Worm (Caenorhabditis elegans) whole organism, young adult: ENCODE measurements around the gene T10F2.2.

Source experiments
- B0019.2 ChIP-seq: fragments of 200-800 bp; sonication (Bioruptor generic); conservative IDR thresholded peaks from 2 replicates; pipeline ENCODE4 v1.3.6; 2022; ENCODE audit warnings: missing genetic modification reagents, missing genetic modification characterization, missing compliant biosample characterization
- B0261.1 ChIP-seq: sonication (generic microtip); optimal IDR thresholded peaks from 2 replicates; lab custom pipeline; 2016; ENCODE audit warnings: mild to moderate bottlenecking, missing genetic modification characterization, moderate library complexity, missing compliant biosample characterization
- F10E7.11 ChIP-seq: sonication (generic microtip); optimal IDR thresholded peaks from 2 replicates; lab custom pipeline; 2017; ENCODE audit warnings: mild to moderate bottlenecking, missing genetic modification characterization, moderate library complexity, missing compliant biosample characterization
- F22D6.2 ChIP-seq: sonication (generic microtip); optimal IDR thresholded peaks from 2 replicates; lab custom pipeline; 2016; ENCODE audit warnings: mild to moderate bottlenecking, missing genetic modification characterization, missing compliant biosample characterization
- F39B2.1 ChIP-seq: fragments of 200-800 bp; sonication (Bioruptor generic); IDR thresholded peaks from 2 replicates; pipeline ENCODE4 v1.3.6; 2022; ENCODE audit warnings: missing genetic modification reagents, missing genetic modification characterization, missing compliant biosample characterization
- F49E8.2 ChIP-seq: sonication (generic microtip); optimal IDR thresholded peaks from 3 replicates; lab custom pipeline; 2017; ENCODE audit warnings: missing genetic modification characterization, mild to moderate bottlenecking, missing compliant biosample characterization, antibody characterized with exemption, moderate library complexity; ENCODE audit not compliant: insufficient read depth
- F57C9.4 ChIP-seq: sonication (generic microtip); optimal IDR thresholded peaks from 2 replicates; lab custom pipeline; 2017; ENCODE audit warnings: mild to moderate bottlenecking, missing genetic modification characterization, missing compliant biosample characterization
- T26A5.8 ChIP-seq: sonication (generic microtip); optimal IDR thresholded peaks from 2 replicates; lab custom pipeline; 2016; ENCODE audit warnings: missing genetic modification characterization, missing compliant biosample characterization
- Y67H2A.10 ChIP-seq: fragments of 200-800 bp; sonication (Bioruptor generic); conservative IDR thresholded peaks from 2 replicates; pipeline ENCODE4 v1.3.6; 2022; ENCODE audit warnings: missing genetic modification reagents, missing genetic modification characterization, missing compliant biosample characterization
- ama-1 ChIP-seq, 3 experiments: fragments of 150-350 bp in 1 of 3; sonication (generic microtip) in 2 of 3; optimal IDR thresholded peaks; 2 replicates each; lab custom pipeline; 2014 to 2018; ENCODE audit warnings: missing biosample characterization in 2 of 3, missing genetic modification characterization in 2 of 3, missing genetic modification reagents in 2 of 3
- aptf-2 ChIP-seq: fragments of 200-800 bp; sonication (Bioruptor generic); conservative IDR thresholded peaks from 2 replicates; pipeline ENCODE4 v1.3.6; 2022; ENCODE audit warnings: missing genetic modification reagents, missing genetic modification characterization, missing compliant biosample characterization
- attf-3 ChIP-seq: fragments of 200-800 bp; sonication (Bioruptor generic); conservative IDR thresholded peaks from 2 replicates; pipeline ENCODE4 v1.3.6; 2022; ENCODE audit warnings: missing genetic modification reagents, missing genetic modification characterization, missing compliant biosample characterization
- bed-1 ChIP-seq: fragments of 200-800 bp; sonication (Bioruptor generic); IDR thresholded peaks from 2 replicates; pipeline ENCODE4 v1.3.6; 2022; ENCODE audit warnings: missing genetic modification reagents, missing genetic modification characterization, missing compliant biosample characterization
- bed-2 ChIP-seq: fragments of 200-800 bp; sonication (Bioruptor generic); IDR thresholded peaks from 2 replicates; pipeline ENCODE4 v1.3.6; 2022; ENCODE audit warnings: missing genetic modification reagents, missing genetic modification characterization, missing compliant biosample characterization
- ccch-3 ChIP-seq: fragments of 200-800 bp; sonication (Bioruptor generic); optimal IDR thresholded peaks from 2 replicates; lab custom pipeline; 2018; ENCODE audit warnings: mild to moderate bottlenecking, missing genetic modification characterization, missing compliant biosample characterization
- cebp-2 ChIP-seq: fragments of 200-800 bp; sonication (Bioruptor generic); IDR thresholded peaks from 2 replicates; pipeline ENCODE4 v1.3.6; 2022; ENCODE audit warnings: missing genetic modification characterization, missing compliant biosample characterization
- ceh-27 ChIP-seq: fragments of 200-800 bp; sonication (Bioruptor generic); optimal IDR thresholded peaks from 2 replicates; lab custom pipeline; 2018; ENCODE audit warnings: mild to moderate bottlenecking, missing genetic modification characterization, moderate library complexity, missing compliant biosample characterization
- efl-1 ChIP-seq: fragments of 150-350 bp; optimal IDR thresholded peaks from 2 replicates; lab custom pipeline; 2014; ENCODE audit warnings: missing biosample characterization, missing genetic modification reagents, missing genetic modification characterization
- ekl-4 ChIP-seq: fragments of 200-800 bp; sonication (Bioruptor generic); IDR thresholded peaks from 2 replicates; pipeline ENCODE4 v1.3.6; 2022; ENCODE audit warnings: missing genetic modification reagents, missing genetic modification characterization, missing compliant biosample characterization
- fkh-3 ChIP-seq: sonication (generic microtip); optimal IDR thresholded peaks from 2 replicates; lab custom pipeline; 2016; ENCODE audit warnings: mild to moderate bottlenecking, missing genetic modification characterization, missing compliant biosample characterization
- him-1 ChIP-seq: sonication (generic microtip); optimal IDR thresholded peaks from 2 replicates; lab custom pipeline; 2016; ENCODE audit warnings: missing genotype, missing genetic modification reagents, missing genetic modification characterization, missing compliant biosample characterization
- hlh-26 ChIP-seq: fragments of 200-800 bp; sonication (Bioruptor generic); conservative IDR thresholded peaks from 2 replicates; pipeline ENCODE4 v1.3.6; 2022; ENCODE audit warnings: missing genetic modification reagents, missing genetic modification characterization, missing compliant biosample characterization
- lin-26 ChIP-seq: fragments of 200-800 bp; sonication (Bioruptor generic); IDR thresholded peaks from 2 replicates; pipeline ENCODE4 v1.3.6; 2022; ENCODE audit warnings: missing genetic modification reagents, missing genetic modification characterization, missing compliant biosample characterization
- lin-54 ChIP-seq: fragments of 200-800 bp; sonication (Bioruptor generic); optimal IDR thresholded peaks from 2 replicates; lab custom pipeline; 2018; ENCODE audit warnings: mild to moderate bottlenecking, missing genetic modification characterization, missing compliant biosample characterization
- lir-1 ChIP-seq: fragments of 200-800 bp; sonication (Bioruptor generic); conservative IDR thresholded peaks from 2 replicates; pipeline ENCODE4 v1.3.6; 2022; ENCODE audit warnings: missing genetic modification reagents, missing genetic modification characterization, missing compliant biosample characterization
- madf-3 ChIP-seq: fragments of 200-800 bp; sonication (Bioruptor generic); IDR thresholded peaks from 2 replicates; pipeline ENCODE4 v1.3.6; 2022; ENCODE audit warnings: missing genetic modification reagents, missing genetic modification characterization, missing compliant biosample characterization
- nfyb-1 ChIP-seq: fragments of 200-800 bp; sonication (Bioruptor generic); IDR thresholded peaks from 2 replicates; pipeline ENCODE4 v1.3.6; 2022; ENCODE audit warnings: missing genetic modification reagents, missing genetic modification characterization, missing compliant biosample characterization
- nhr-120 ChIP-seq: fragments of 200-800 bp; sonication (Bioruptor generic); IDR thresholded peaks from 2 replicates; pipeline ENCODE4 v1.3.6; 2022; ENCODE audit warnings: missing genetic modification characterization, missing compliant biosample characterization
- nhr-179 ChIP-seq: sonication (generic microtip); optimal IDR thresholded peaks from 2 replicates; lab custom pipeline; 2016; ENCODE audit warnings: mild to moderate bottlenecking, missing genetic modification characterization, missing compliant biosample characterization
- nhr-27 ChIP-seq: fragments of 200-800 bp; sonication (Bioruptor generic); optimal IDR thresholded peaks from 2 replicates; lab custom pipeline; 2018; ENCODE audit warnings: mild to moderate bottlenecking, missing genetic modification characterization, moderate library complexity, missing compliant biosample characterization
- nhr-90 ChIP-seq: sonication (generic microtip); optimal IDR thresholded peaks from 2 replicates; lab custom pipeline; 2016; ENCODE audit warnings: missing genotype, mild to moderate bottlenecking, missing genetic modification characterization, missing compliant biosample characterization
- pbrm-1 ChIP-seq: fragments of 200-800 bp; sonication (Bioruptor generic); IDR thresholded peaks from 2 replicates; pipeline ENCODE4 v1.3.6; 2022; ENCODE audit warnings: missing genetic modification reagents, missing genetic modification characterization, missing compliant biosample characterization
- rcor-1 ChIP-seq: fragments of 200-800 bp; sonication (Bioruptor generic); IDR thresholded peaks from 2 replicates; pipeline ENCODE4 v1.3.6; 2022; ENCODE audit warnings: missing genetic modification reagents, missing genetic modification characterization, missing compliant biosample characterization
- repo-1 ChIP-seq: sonication (generic microtip); optimal IDR thresholded peaks from 2 replicates; lab custom pipeline; 2017; ENCODE audit warnings: mild to moderate bottlenecking, missing genetic modification characterization, missing compliant biosample characterization
- sdz-38 ChIP-seq: sonication (generic microtip); optimal IDR thresholded peaks from 2 replicates; lab custom pipeline; 2016; ENCODE audit warnings: missing genotype, missing genetic modification characterization, missing compliant biosample characterization
- sea-2 ChIP-seq: fragments of 200-800 bp; sonication (Bioruptor generic); IDR thresholded peaks from 2 replicates; pipeline ENCODE4 v1.3.6; 2022; ENCODE audit warnings: missing genetic modification characterization, missing compliant biosample characterization
- snpc-3.4 ChIP-seq: sonication (generic microtip); optimal IDR thresholded peaks from 2 replicates; lab custom pipeline; 2017; ENCODE audit warnings: missing genetic modification characterization, mild to moderate bottlenecking, missing compliant biosample characterization, antibody characterized with exemption, moderate library complexity, missing genotype, missing genetic modification reagents
- snpc-4 ChIP-seq, 5 experiments: fragments of 150-350 bp in 1 of 5; sonication (generic microtip) in 4 of 5; optimal IDR thresholded peaks; 2 replicates each; lab custom pipeline; 2014 to 2018; ENCODE audit warnings: missing genetic modification characterization in 5 of 5, missing biosample characterization in 3 of 5, antibody characterized with exemption in 2 of 5, mild to moderate bottlenecking in 2 of 5, missing compliant biosample characterization in 2 of 5, missing genotype in 2 of 5, moderate library complexity in 2 of 5, missing genetic modification reagents in 1 of 5
- somi-1 ChIP-seq: fragments of 200-800 bp; sonication (Bioruptor generic); optimal IDR thresholded peaks from 2 replicates; lab custom pipeline; 2018; ENCODE audit warnings: mild to moderate bottlenecking, missing genetic modification characterization, missing compliant biosample characterization
- unc-130 ChIP-seq: sonication (generic microtip); optimal IDR thresholded peaks from 2 replicates; lab custom pipeline; 2016; ENCODE audit warnings: missing genetic modification reagents, missing genetic modification characterization, missing compliant biosample characterization
- zim-3 ChIP-seq: sonication (generic microtip); optimal IDR thresholded peaks from 2 replicates; lab custom pipeline; 2017; ENCODE audit warnings: mild to moderate bottlenecking, missing genetic modification characterization, moderate library complexity, missing compliant biosample characterization
- ztf-18 ChIP-seq: sonication (generic microtip); optimal IDR thresholded peaks from 2 replicates; lab custom pipeline; 2016; ENCODE audit warnings: missing genotype, mild to moderate bottlenecking, missing genetic modification characterization, missing compliant biosample characterization
- ztf-25 ChIP-seq: fragments of 200-800 bp; sonication (Bioruptor generic); IDR thresholded peaks from 2 replicates; pipeline ENCODE4 v1.3.6; 2022; ENCODE audit warnings: missing genetic modification reagents, missing genetic modification characterization, missing compliant biosample characterization
- ztf-3 ChIP-seq: fragments of 200-800 bp; sonication (Bioruptor generic); optimal IDR thresholded peaks from 2 replicates; lab custom pipeline; 2018; ENCODE audit warnings: mild to moderate bottlenecking, missing genetic modification characterization, missing compliant biosample characterization

Gene T10F2.2

DNA sequence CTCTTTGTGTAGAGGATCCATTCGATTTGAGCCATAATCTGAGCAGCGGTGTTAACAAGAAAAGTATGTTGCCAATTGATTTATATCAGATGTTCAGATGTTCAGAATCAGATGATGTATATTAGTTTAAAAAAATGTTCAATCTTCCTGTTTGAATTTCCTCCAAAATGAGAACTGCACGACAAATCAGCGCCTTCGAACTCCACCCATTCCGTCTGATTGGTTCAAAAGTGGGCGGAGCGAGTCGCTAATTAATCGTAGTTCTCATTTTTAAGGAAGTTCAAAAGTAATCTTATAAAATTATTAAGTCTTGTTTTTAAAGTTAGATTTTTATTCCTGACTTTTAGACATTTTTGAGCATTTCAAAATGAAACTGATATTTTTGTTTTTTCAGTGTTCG lies 14.1 kb upstream of the T10F2.2 start:
- TF ChIP-seq lir-1, result no peak
- no peak for TF ChIP-seq him-1 (tag; lab: Kevin White, UChicago)
- no peak for TF ChIP-seq nhr-27 (tag; lab: Kevin White, UChicago)
- TF ChIP-seq T26A5.8, result no peak
- no peak for TF ChIP-seq F10E7.11 (tag; lab: Kevin White, UChicago)
- TF ChIP-seq repo-1 (tag; lab: Kevin White, UChicago), result no peak
- TF ChIP-seq somi-1 (GFP tag; lab: Kevin White, UChicago), result no peak
- TF ChIP-seq fkh-3 (tag; lab: Kevin White, UChicago), result no peak
- TF ChIP-seq, all 124 proteins: peak for 0

DNA sequence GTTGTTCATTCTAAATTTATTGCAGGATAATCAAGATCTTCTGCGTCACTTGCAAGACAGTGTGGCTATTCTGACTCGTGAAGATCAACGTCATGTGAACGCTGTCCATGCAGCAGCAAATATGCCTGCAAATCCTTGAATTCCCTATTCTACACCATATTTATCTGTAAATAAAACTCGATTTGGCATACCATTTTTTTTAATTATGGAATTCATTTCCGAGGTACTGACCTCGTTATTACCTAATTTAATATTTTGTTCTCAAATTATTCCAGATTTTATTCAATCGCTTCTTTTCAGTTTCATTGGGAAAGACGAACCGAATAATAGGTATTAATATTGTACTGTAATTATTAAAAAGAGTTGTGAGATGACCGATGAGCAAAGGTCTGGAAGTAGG lies 8.5 kb upstream of the T10F2.2 start, which contains the start of gene cid-1:
Gene cid-1, plus strand, starts transcription at position 301 of the 400 bp plus-strand sequence.
- TF ChIP-seq F49E8.2 (tag; lab: Kevin White, UChicago) (no peak), rcor-1 (GFP tag; lab: Robert Waterston, UW) (no peak), unc-130 (no peak), snpc-3.4 (tag; lab: Kevin White, UChicago) (no peak), madf-3 (no peak), ama-1 (optimal IDR thresholded peaks at IDR 0.05; lab: Kevin White, UChicago) (no peak), ama-1 (GFP tag; optimal IDR thresholded peaks at IDR 0.05; lab: Kevin White, UChicago) (no peak), B0261.1 (tag; lab: Kevin White, UChicago) (no peak), nhr-90 (no peak), repo-1 (tag; lab: Kevin White, UChicago) (no peak)

DNA sequence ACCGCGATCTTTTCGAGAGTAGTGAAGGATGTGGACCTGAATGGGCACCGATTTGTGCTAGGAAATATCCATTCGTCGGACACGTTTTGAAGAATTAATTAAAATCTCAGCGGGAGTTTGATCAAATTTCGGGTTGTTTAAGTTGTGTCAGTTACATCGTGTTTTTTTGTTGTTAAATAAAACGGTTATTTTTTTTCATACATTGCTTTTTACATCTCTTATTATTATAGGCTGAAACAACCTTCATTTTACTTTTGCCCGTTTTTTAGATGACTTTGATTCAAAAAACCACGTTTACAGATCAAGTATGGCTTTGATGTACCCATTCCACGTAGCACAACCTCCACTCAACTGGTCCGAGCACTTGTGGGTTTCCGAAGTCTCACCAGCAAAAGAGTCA lies 8.0 kb upstream of the T10F2.2 start, which contains the start of gene emb-1:
Gene emb-1, plus strand, starts transcription at position 301 of the 400 bp plus-strand sequence.
- TF ChIP-seq nhr-179, result no peak
- TF ChIP-seq attf-3 (GFP tag; lab: Robert Waterston, UW), result no peak
- TF ChIP-seq B0019.2, result no peak
- TF ChIP-seq ztf-18 (tag; lab: Kevin White, UChicago), result no peak
- no peak for TF ChIP-seq aptf-2
- TF ChIP-seq ztf-3 (GFP tag; lab: Kevin White, UChicago), result no peak
- TF ChIP-seq cebp-2 (GFP tag; lab: Robert Waterston, UW), result no peak
- TF ChIP-seq F22D6.2, result no peak
- TF ChIP-seq ztf-25 (GFP tag; lab: Robert Waterston, UW), result no peak
- TF ChIP-seq bed-2, result no peak
- TF ChIP-seq ekl-4 (GFP tag; lab: Robert Waterston, UW), result no peak
- no peak for TF ChIP-seq nhr-27 (tag; lab: Kevin White, UChicago)
- no peak for TF ChIP-seq efl-1 (GFP tag; lab: Kevin White, UChicago)
- TF ChIP-seq Y67H2A.10, result no peak
- TF ChIP-seq sdz-38 (tag; lab: Kevin White, UChicago), result no peak
- no peak for TF ChIP-seq F39B2.1
- TF ChIP-seq bed-1 (GFP tag; lab: Robert Waterston, UW), result no peak
- TF ChIP-seq, all 124 proteins: peak for 0

DNA sequence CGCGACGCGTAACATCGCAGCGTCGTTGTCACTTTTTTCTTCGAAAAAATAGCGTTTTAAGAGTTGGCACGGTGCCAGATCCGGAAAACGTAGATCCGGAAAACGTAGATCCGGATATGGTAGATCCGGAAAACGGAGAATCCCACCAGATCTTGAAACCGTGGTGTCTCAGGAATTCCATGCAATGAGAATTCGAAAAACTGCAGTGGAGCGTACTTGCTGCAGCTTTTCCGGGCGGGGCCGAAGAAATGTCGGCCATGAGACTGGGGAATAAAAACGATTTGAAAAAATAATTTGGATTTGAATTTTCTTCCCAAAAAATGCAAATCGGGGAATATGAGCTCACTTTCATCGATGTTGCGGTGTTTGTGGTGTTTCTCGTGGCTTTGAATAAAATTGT lies 7.4 kb upstream of the T10F2.2 start, which contains the start of gene K10D2.5:
Gene K10D2.5, plus strand, starts transcription at position 251 of the 400 bp plus-strand sequence.
- TF ChIP-seq rcor-1 (GFP tag; lab: Robert Waterston, UW) (peak; percentile 96), sea-2 (GFP tag; lab: Robert Waterston, UW) (no peak), hlh-26 (GFP tag; lab: Robert Waterston, UW) (no peak), nhr-120 (GFP tag; lab: Robert Waterston, UW) (0 out of 2 replicates have a peak, but pooled peaks have one; percentile 88), lin-54 (peak; percentile 96), zim-3 (tag; lab: Kevin White, UChicago) (peak; percentile 80), lin-26 (GFP tag; lab: Robert Waterston, UW) (peak; percentile 81), ama-1 (optimal IDR thresholded peaks at IDR 0.05; lab: Kevin White, UChicago) (no peak), ama-1 (GFP tag; optimal IDR thresholded peaks at IDR 0.05; lab: Kevin White, UChicago) (no peak), ccch-3 (GFP tag; lab: Kevin White, UChicago) (peak; percentile 95), ceh-27 (GFP tag; lab: Kevin White, UChicago) (peak; percentile 99), nfyb-1 (GFP tag; lab: Robert Waterston, UW) (peak; percentile 94), pbrm-1 (GFP tag; lab: Robert Waterston, UW) (peak; percentile 93), snpc-4 (GFP tag; optimal IDR thresholded peaks at IDR 0.05; lab: Kevin White, UChicago) (no peak), snpc-4 (tag; optimal IDR thresholded peaks at IDR 0.05; lab: Kevin White, UChicago) (peak; percentile 39 to 80 (median 68)), F57C9.4 (tag; lab: Kevin White, UChicago) (no peak), lir-1 (peak; percentile 98), efl-1 (GFP tag; lab: Kevin White, UChicago) (peak; percentile 78)
